Worm (Caenorhabditis elegans): ENCODE results near the gene T28F3.5.

Gene T28F3.5

DNA sequence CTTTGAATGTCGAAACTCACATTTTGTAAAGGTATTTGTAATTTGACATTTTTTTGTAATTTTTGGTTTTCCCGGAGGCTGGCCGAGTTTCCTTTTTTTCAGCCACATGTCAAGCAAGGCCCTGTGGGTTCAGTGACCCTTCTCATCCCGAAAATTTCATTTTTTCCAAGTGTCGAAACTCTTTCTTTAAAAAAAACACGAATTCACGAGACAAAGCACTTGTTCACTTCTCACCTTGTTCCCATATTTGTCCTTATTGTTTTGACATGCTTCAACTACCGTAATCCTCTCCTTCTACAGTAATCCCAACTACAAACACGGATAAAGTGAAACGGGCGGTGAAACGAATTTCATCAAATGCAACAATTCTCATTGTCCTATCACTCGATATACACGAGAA lies 19.3 kb upstream of the T28F3.5 start, which contains the start of gene lhfp-4:
lhfp-4 (plus strand) TSS at position 301 of the 400 bp plus-strand sequence.
- no peak for TF ChIP-seq mel-28 (tag; optimal IDR thresholded peaks at IDR 0.05; ENCODE audit: borderline replicate concordance)
- TF ChIP-seq hmg-1.2 (GFP tag; IDR thresholded peaks at IDR 0.05) = no peak
- TF ChIP-seq lag-1 (GFP tag; IDR thresholded peaks at IDR 0.05) = no peak

ce11 chrIV:17276705-17277458 lies 17.7 kb upstream of the T28F3.5 start, which contains the start of gene clec-196:
clec-196 (plus strand) TSS chrIV:17276956.
- TF ChIP-seq madf-3 (GFP tag; IDR thresholded peaks at IDR 0.05) (0 out of 2 replicates have a peak, but pooled peaks have one; percentile 22), nhr-179 (tag; optimal IDR thresholded peaks at IDR 0.05) (no peak), madf-6 (GFP tag; IDR thresholded peaks at IDR 0.05) (0 out of 2 replicates have a peak, but pooled peaks have one; percentile 11), let-526 (GFP tag; IDR thresholded peaks at IDR 0.05) (no peak), lsl-1 (GFP tag; optimal IDR thresholded peaks at IDR 0.05) (no peak), Y56A3A.18 (GFP tag; IDR thresholded peaks at IDR 0.05) (no peak), cebp-1 (GFP tag; IDR thresholded peaks at IDR 0.05) (no peak), cebp-1 (tag; optimal IDR thresholded peaks at IDR 0.05) (peak; percentile 14), lin-54 (GFP tag; optimal IDR thresholded peaks at IDR 0.05) (peak; percentile 39), Y95B8A.8 (GFP tag; IDR thresholded peaks at IDR 0.05) (no peak), mes-4 (tag; optimal IDR thresholded peaks at IDR 0.05) (no peak), ama-1 (optimal IDR thresholded peaks at IDR 0.05) (no peak), ama-1 (GFP tag; optimal IDR thresholded peaks at IDR 0.05) (no peak), akir-1 (GFP tag; optimal IDR thresholded peaks at IDR 0.05) (no peak), tbx-9 (tag; optimal IDR thresholded peaks at IDR 0.05; ENCODE audit: borderline replicate concordance) (no peak), ekl-4 (GFP tag; IDR thresholded peaks at IDR 0.05) (0 out of 2 replicates have a peak, but pooled peaks have one; percentile 7), nfyb-1 (GFP tag; IDR thresholded peaks at IDR 0.05) (no peak), chd-7 (tag; optimal IDR thresholded peaks at IDR 0.05) (no peak), snpc-4 (GFP tag; optimal IDR thresholded peaks at IDR 0.05) (no peak), snpc-4 (tag; optimal IDR thresholded peaks at IDR 0.05) (peak in 1 of 4 experiments; percentile 11), lin-35 (GFP tag; optimal IDR thresholded peaks at IDR 0.05) (no peak), lsy-27 (tag; optimal IDR thresholded peaks at IDR 0.05; ENCODE audit: borderline replicate concordance, insufficient read depth) (no peak), mel-28 (tag; optimal IDR thresholded peaks at IDR 0.05; ENCODE audit: borderline replicate concordance) (no peak), mxl-1 (tag; optimal IDR thresholded peaks at IDR 0.05) (no peak), F22D6.2 (tag; optimal IDR thresholded peaks at IDR 0.05) (no peak), hsf-1 (GFP tag; IDR thresholded peaks at IDR 0.05) (no peak)

DNA sequence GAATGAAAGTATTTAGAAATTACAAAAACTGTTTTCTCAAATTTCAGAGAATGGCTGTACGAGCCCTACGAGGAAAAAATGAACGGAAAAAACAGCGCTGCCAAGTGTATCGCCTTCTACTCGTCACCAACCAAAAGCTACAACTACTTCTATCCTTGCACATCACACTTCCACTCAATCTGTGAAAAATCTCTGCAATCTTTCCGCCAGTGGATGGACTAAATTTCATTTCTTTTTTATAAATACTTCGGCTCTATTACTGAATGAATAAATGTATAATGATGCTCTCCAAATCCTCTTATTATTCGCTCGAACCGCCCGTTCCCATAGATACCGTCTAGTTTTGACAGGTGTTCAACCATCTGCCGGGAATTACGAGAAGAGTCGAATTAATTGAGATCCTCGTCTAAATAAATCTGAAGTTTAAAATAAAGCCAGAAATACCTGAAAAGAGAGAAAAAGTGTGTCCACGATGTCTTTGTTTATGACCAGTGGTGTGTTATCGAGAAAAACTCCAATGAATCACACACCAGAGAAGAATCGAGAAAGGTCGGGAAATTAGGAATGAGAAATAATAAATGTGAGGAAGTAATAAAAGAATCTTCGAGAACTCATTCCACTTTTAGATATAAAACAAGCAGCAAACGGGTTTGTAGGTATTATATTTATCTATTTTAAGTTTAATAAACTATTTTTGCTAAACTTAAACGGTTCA lies 17.0 kb upstream of the T28F3.5 start:
- TF ChIP-seq lin-26 (GFP tag; IDR thresholded peaks at IDR 0.05) (0 out of 2 replicates have a peak, but pooled peaks have one; percentile 11), ceh-58 (GFP tag; IDR thresholded peaks at IDR 0.05) (0 out of 2 replicates have a peak, but pooled peaks have one; percentile 22), madf-3 (GFP tag; IDR thresholded peaks at IDR 0.05) (0 out of 2 replicates have a peak, but pooled peaks have one; percentile 1), F22D6.2 (tag; optimal IDR thresholded peaks at IDR 0.05) (no peak), rec-8 (tag; optimal IDR thresholded peaks at IDR 0.05) (no peak), nfyb-1 (GFP tag; IDR thresholded peaks at IDR 0.05) (peak; percentile 28; the same call in 1 of the 2 replicates), snpc-1.3 (tag; optimal IDR thresholded peaks at IDR 0.05; ENCODE audit: insufficient read depth) (no peak), hmg-20 (GFP tag; IDR thresholded peaks at IDR 0.05) (no peak), F49E8.2 (tag; optimal IDR thresholded peaks at IDR 0.05; ENCODE audit: insufficient read depth) (no peak), F57C9.4 (tag; optimal IDR thresholded peaks at IDR 0.05) (no peak), tbx-9 (tag; optimal IDR thresholded peaks at IDR 0.05; ENCODE audit: borderline replicate concordance) (no peak)

Data from whole organism, young adult.